Fruit fly (Drosophila melanogaster) whole organism, embryonic: Measurements from ENCODE around the gene Gr21a.

Experiments used
- Blimp-1 ChIP-seq: fragments of 200-800 bp; sonication (Bioruptor generic); optimal IDR thresholded peaks from 3 replicates; lab custom pipeline; 2018; ENCODE audit warnings: missing biosample characterization, missing genetic modification characterization, mild to moderate bottlenecking, moderate library complexity, missing genetic modification reagents
- CG10209 ChIP-seq: fragments of 200-800 bp; sonication (Bioruptor generic); optimal IDR thresholded peaks from 3 replicates; lab custom pipeline; 2017; ENCODE audit warnings: missing biosample characterization, mild to moderate bottlenecking, missing genetic modification characterization, missing genetic modification reagents
- CG11456 ChIP-seq: fragments of 200-800 bp; sonication (Bioruptor generic); IDR thresholded peaks from 3 replicates; pipeline ENCODE4 v1.3.6; 2022; ENCODE audit warnings: missing biosample characterization, missing genetic modification characterization
- CG12299 ChIP-seq: fragments of 200-800 bp; sonication (Bioruptor generic); optimal IDR thresholded peaks from 2 replicates; lab custom pipeline; 2018; ENCODE audit warnings: missing biosample characterization, mild to moderate bottlenecking, missing genetic modification characterization
- CG14667 ChIP-seq: fragments of 200-800 bp; sonication (Bioruptor generic); IDR thresholded peaks from 2 replicates; pipeline ENCODE4 v1.3.6; 2022; ENCODE audit warnings: missing biosample characterization, missing genetic modification characterization
- CG15269 ChIP-seq: fragments of 200-800 bp; sonication (Bioruptor generic); optimal IDR thresholded peaks from 2 replicates; lab custom pipeline; 2018; ENCODE audit warnings: missing biosample characterization, mild to moderate bottlenecking, missing genetic modification characterization, moderate library complexity
- CG16779 ChIP-seq: fragments of 200-800 bp; sonication (Bioruptor generic); IDR thresholded peaks from 2 replicates; pipeline ENCODE4 v1.3.6; 2022; ENCODE audit warnings: missing biosample characterization, missing genetic modification characterization
- CG17328 ChIP-seq: fragments of 200-800 bp; sonication (Bioruptor generic); IDR thresholded peaks from 2 replicates; pipeline ENCODE4 v1.3.6; 2022; ENCODE audit warnings: missing biosample characterization, missing genetic modification characterization
- CG17359 ChIP-seq: fragments of 200-800 bp; sonication (Bioruptor generic); optimal IDR thresholded peaks from 3 replicates; lab custom pipeline; 2018; ENCODE audit warnings: missing biosample characterization, mild to moderate bottlenecking, missing genetic modification characterization, moderate library complexity
- CG2712 ChIP-seq: fragments of 200-800 bp; optimal IDR thresholded peaks from 3 replicates; lab custom pipeline; 2019; ENCODE audit warnings: missing biosample characterization, mild to moderate bottlenecking, missing genetic modification characterization, moderate library complexity
- CG4730 ChIP-seq: fragments of 200-800 bp; sonication (Bioruptor generic); IDR thresholded peaks from 2 replicates; pipeline ENCODE4 v1.3.6; 2022; ENCODE audit warnings: missing biosample characterization, missing genetic modification characterization
- CG4854 ChIP-seq: fragments of 200-800 bp; sonication (Bioruptor generic); optimal IDR thresholded peaks from 2 replicates; lab custom pipeline; 2016; ENCODE audit warnings: missing biosample characterization, missing genetic modification characterization, inconsistent platforms
- CG8765 ChIP-seq: fragments of 200-800 bp; sonication (Bioruptor generic); IDR thresholded peaks from 2 replicates; pipeline ENCODE4 v1.3.6; 2022; ENCODE audit warnings: missing biosample characterization, missing genetic modification characterization
- CG9215 ChIP-seq: fragments of 200-800 bp; sonication (Bioruptor generic); IDR thresholded peaks from 2 replicates; pipeline ENCODE4 v1.3.6; 2022; ENCODE audit warnings: missing biosample characterization, missing genetic modification characterization
- Doc2 ChIP-seq: fragments of 200-800 bp; sonication (Bioruptor generic); IDR thresholded peaks from 2 replicates; pipeline ENCODE4 v1.3.6; 2022; ENCODE audit warnings: missing biosample characterization, missing genetic modification characterization
- Doc3 ChIP-seq: fragments of 200-800 bp; sonication (Bioruptor generic); IDR thresholded peaks from 3 replicates; pipeline ENCODE4 v1.3.6; 2022; ENCODE audit warnings: missing biosample characterization, missing genetic modification characterization; ENCODE audit not compliant: partially characterized antibody
- Dref ChIP-seq: fragments of 200-800 bp; sonication (Bioruptor generic); IDR thresholded peaks from 2 replicates; pipeline ENCODE4 v1.3.6; 2022; ENCODE audit warnings: missing biosample characterization, missing genetic modification characterization
- Eip74EF ChIP-seq, 2 experiments: fragments of 200-800 bp in 1 of 2; fragments of >200 bp in 1 of 2; sonication (Bioruptor generic) in 1 of 2; optimal IDR thresholded peaks; 2 replicates each; lab custom pipeline; 2017 to 2019; ENCODE audit warnings: missing biosample characterization in 2 of 2, missing genetic modification characterization in 2 of 2, mild to moderate bottlenecking in 1 of 2, moderate library complexity in 1 of 2
- H15 ChIP-seq: fragments of 200-800 bp; sonication (Bioruptor generic); IDR thresholded peaks from 3 replicates; pipeline ENCODE4 v1.3.6; 2022; ENCODE audit warnings: missing biosample characterization, missing genetic modification characterization
- Hr3 ChIP-seq: fragments of 200-800 bp; sonication (Bioruptor generic); optimal IDR thresholded peaks from 3 replicates; lab custom pipeline; 2016; ENCODE audit warnings: missing biosample characterization, missing genetic modification characterization
- Hr78 ChIP-seq, 2 experiments: fragments of 200-800 bp in 1 of 2; fragments of >200 bp in 1 of 2; sonication (Bioruptor generic) in 1 of 2; optimal IDR thresholded peaks; 2 replicates each; lab custom pipeline; 2017 to 2019; ENCODE audit warnings: missing biosample characterization in 2 of 2, missing genetic modification characterization in 2 of 2, mild to moderate bottlenecking in 1 of 2, moderate library complexity in 1 of 2
- Hsf ChIP-seq: fragments of 200-800 bp; sonication (Bioruptor generic); optimal IDR thresholded peaks from 3 replicates; lab custom pipeline; 2016; ENCODE audit warnings: missing biosample characterization, missing genetic modification characterization
- MESR4 ChIP-seq: fragments of 200-800 bp; sonication (Bioruptor generic); optimal IDR thresholded peaks from 2 replicates; lab custom pipeline; 2018; ENCODE audit warnings: missing biosample characterization, mild to moderate bottlenecking, missing genetic modification characterization, moderate library complexity
- Nf-YC ChIP-seq: fragments of 200-800 bp; optimal IDR thresholded peaks from 3 replicates; lab custom pipeline; 2019; ENCODE audit warnings: missing biosample characterization, mild to moderate bottlenecking, missing genetic modification characterization, moderate library complexity
- Oli ChIP-seq: fragments of 200-800 bp; sonication (Bioruptor generic); optimal IDR thresholded peaks from 2 replicates; lab custom pipeline; 2018; ENCODE audit warnings: missing biosample characterization, mild to moderate bottlenecking, missing genetic modification characterization, moderate library complexity
- Sox102F ChIP-seq: fragments of 200-800 bp; sonication (Bioruptor generic); optimal IDR thresholded peaks from 2 replicates; lab custom pipeline; 2018; ENCODE audit warnings: missing biosample characterization, mild to moderate bottlenecking, missing genetic modification characterization, moderate library complexity
- chif ChIP-seq, 2 experiments: fragments of 200-800 bp; sonication (Bioruptor generic); optimal IDR thresholded peaks; 3 replicates each; lab custom pipeline; 2016; ENCODE audit warnings: missing biosample characterization in 2 of 2, missing genetic modification characterization in 2 of 2
- chinmo ChIP-seq: fragments of 200-800 bp; sonication (Bioruptor generic); IDR thresholded peaks from 4 replicates; pipeline ENCODE4 v1.3.6; 2022; ENCODE audit warnings: missing biosample characterization, missing genetic modification characterization; ENCODE audit not compliant: partially characterized antibody
- ci ChIP-seq: fragments of 200-800 bp; sonication (Bioruptor generic); IDR thresholded peaks from 3 replicates; pipeline ENCODE4 v1.3.6; 2022; ENCODE audit warnings: missing biosample characterization, missing genetic modification characterization
- croc ChIP-seq: fragments of 200-800 bp; sonication (Bioruptor generic); conservative IDR thresholded peaks from 3 replicates; pipeline ENCODE4 v1.3.6; 2022; ENCODE audit warnings: missing biosample characterization, missing genetic modification characterization
- dan ChIP-seq: fragments of 200-800 bp; sonication (Bioruptor generic); IDR thresholded peaks from 2 replicates; pipeline ENCODE4 v1.3.6; 2022; ENCODE audit warnings: missing biosample characterization, missing genetic modification characterization
- dmrt11E ChIP-seq: fragments of 200-800 bp; sonication (Bioruptor generic); optimal IDR thresholded peaks from 3 replicates; lab custom pipeline; 2018; ENCODE audit warnings: missing biosample characterization, mild to moderate bottlenecking, missing genetic modification characterization, moderate library complexity
- dmrt99B ChIP-seq: fragments of 200-800 bp; sonication (Bioruptor generic); optimal IDR thresholded peaks from 2 replicates; lab custom pipeline; 2018; ENCODE audit warnings: missing biosample characterization, mild to moderate bottlenecking, missing genetic modification characterization, moderate library complexity
- fd64A ChIP-seq: fragments of 200-800 bp; sonication (Bioruptor generic); optimal IDR thresholded peaks from 3 replicates; lab custom pipeline; 2018; ENCODE audit warnings: missing biosample characterization, mild to moderate bottlenecking, missing genetic modification characterization
- lola ChIP-seq, 3 experiments: fragments of >200 bp in 2 of 3; fragments of 200-800 bp in 1 of 3; sonication (Bioruptor generic) in 1 of 3; optimal IDR thresholded peaks; 2 replicates each; lab custom pipeline; 2017 to 2019; ENCODE audit warnings: missing biosample characterization in 3 of 3, missing genetic modification characterization in 3 of 3, mild to moderate bottlenecking in 1 of 3, moderate library complexity in 1 of 3
- lov ChIP-seq, 2 experiments: fragments of 200-800 bp in 1 of 2; fragments of >200 bp in 1 of 2; sonication (Bioruptor generic) in 1 of 2; IDR thresholded peaks in 1 of 2; optimal IDR thresholded peaks in 1 of 2; 2 replicates in 1 of 2; 3 replicates in 1 of 2; pipeline versions ENCODE4 v1.3.6 to Lab custom; 2017 to 2022; ENCODE audit warnings: missing biosample characterization in 1 of 2, missing genetic modification characterization in 1 of 2
- nerfin-1 ChIP-seq: fragments of 200-800 bp; sonication (Bioruptor generic); optimal IDR thresholded peaks from 3 replicates; lab custom pipeline; 2019; ENCODE audit warnings: missing biosample characterization, mild to moderate bottlenecking, missing genetic modification characterization, moderate library complexity
- oc ChIP-seq: fragments of 200-800 bp; sonication (Bioruptor generic); optimal IDR thresholded peaks from 2 replicates; lab custom pipeline; 2018; ENCODE audit warnings: missing biosample characterization, mild to moderate bottlenecking, missing genetic modification characterization, moderate library complexity
- pb ChIP-seq: fragments of 200-800 bp; sonication (Bioruptor generic); optimal IDR thresholded peaks from 3 replicates; lab custom pipeline; 2016; ENCODE audit warnings: missing biosample characterization, missing genetic modification characterization
- pho ChIP-seq: fragments of 200-800 bp; sonication (Bioruptor generic); optimal IDR thresholded peaks from 2 replicates; lab custom pipeline; 2016; ENCODE audit warnings: missing biosample characterization, missing genetic modification characterization
- sd ChIP-seq: fragments of 200-800 bp; sonication (Bioruptor generic); optimal IDR thresholded peaks from 3 replicates; lab custom pipeline; 2018; ENCODE audit warnings: missing biosample characterization, mild to moderate bottlenecking, missing genetic modification characterization, moderate library complexity
- sens ChIP-seq: fragments of 200-800 bp; sonication (Bioruptor generic); peaks from one replicate; lab custom pipeline; 2016; ENCODE audit warnings: missing biosample characterization, missing genetic modification characterization
- sima ChIP-seq: fragments of 200-800 bp; sonication (Bioruptor generic); optimal IDR thresholded peaks from 2 replicates; lab custom pipeline; 2016; ENCODE audit warnings: missing biosample characterization, missing genetic modification characterization
- sisA ChIP-seq: fragments of 200-800 bp; sonication (Bioruptor generic); IDR thresholded peaks from 2 replicates; pipeline ENCODE4 v1.3.6; 2022; ENCODE audit warnings: missing biosample characterization, missing genetic modification characterization
- so ChIP-seq: fragments of 200-800 bp; sonication (Bioruptor generic); IDR thresholded peaks from 3 replicates; pipeline ENCODE4 v1.3.6; 2022; ENCODE audit warnings: missing biosample characterization, missing genetic modification characterization
- unpg ChIP-seq: fragments of 200-800 bp; sonication (Bioruptor generic); optimal IDR thresholded peaks from 3 replicates; lab custom pipeline; 2018; ENCODE audit warnings: missing biosample characterization, mild to moderate bottlenecking, missing genetic modification characterization, moderate library complexity
- vvl ChIP-seq: fragments of 200-800 bp; sonication (Bioruptor generic); IDR thresholded peaks from 2 replicates; pipeline ENCODE4 v1.3.6; 2022; ENCODE audit warnings: missing biosample characterization, missing genetic modification characterization

Gr21a gene

DNA sequence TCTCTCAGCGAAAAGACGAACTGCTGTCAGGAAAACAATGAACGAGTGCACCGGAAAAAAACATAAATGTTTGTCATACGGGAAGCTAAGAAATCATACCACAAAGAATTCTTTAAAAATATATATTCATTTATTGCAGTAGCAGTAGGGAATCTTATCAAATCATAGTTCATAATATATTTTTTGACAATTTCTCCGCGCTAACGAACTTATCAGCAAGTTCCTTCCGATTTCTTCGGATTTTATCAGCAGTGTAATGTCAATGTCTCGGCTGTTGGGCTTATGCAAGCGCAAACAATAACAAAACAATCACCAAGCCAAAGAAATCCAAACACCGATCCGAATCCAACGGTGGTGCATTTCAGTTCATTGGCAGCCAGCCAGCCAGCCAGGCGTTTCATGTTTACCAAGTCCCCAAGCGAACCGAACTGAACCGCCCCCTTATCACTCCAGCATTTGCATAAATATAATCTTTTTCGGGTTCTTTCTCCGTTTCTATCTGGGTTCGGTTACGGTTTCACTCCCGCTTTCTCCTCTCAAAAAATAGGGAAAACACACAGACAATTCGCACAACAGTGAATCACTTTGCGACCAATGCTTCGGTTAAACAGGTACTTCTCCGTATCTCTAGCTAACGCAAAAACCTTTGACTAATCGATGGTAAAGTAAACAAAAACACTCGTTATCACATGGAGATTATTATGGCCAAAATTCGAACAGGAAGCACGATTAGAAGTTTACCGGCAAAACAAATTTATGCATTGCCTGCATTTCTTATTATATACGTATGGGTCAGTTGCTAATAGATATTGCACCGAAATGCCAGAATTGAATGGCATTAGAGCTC is 47.5 kb downstream of the Gr21a start:
- TF ChIP-seq Blimp-1 (GFP tag; lab: Kevin White, UChicago) (peak; percentile 56), dmrt11E (tag; lab: Kevin White, UChicago) (peak; percentile 55), sd (tag; lab: Kevin White, UChicago) (no peak), lola (GFP tag; optimal IDR thresholded peaks at IDR 0.05; lab: Kevin White, UChicago) (peak in 1 of 3 experiments; percentile 41), lov (optimal IDR thresholded peaks at IDR 0.05; lab: Kevin White, UChicago) (no peak), lov (GFP tag; IDR thresholded peaks at IDR 0.05; lab: Robert Waterston, UW) (0 out of 3 replicates have a peak, but pooled peaks have one; percentile 17), CG16779 (GFP tag; lab: Robert Waterston, UW) (no peak), CG17328 (GFP tag; lab: Robert Waterston, UW) (peak; percentile 61), dmrt99B (tag; lab: Kevin White, UChicago) (peak; percentile 70), CG17359 (tag; lab: Kevin White, UChicago) (peak; percentile 25), CG4730 (GFP tag; lab: Robert Waterston, UW) (no peak), H15 (GFP tag; lab: Robert Waterston, UW) (0 out of 3 replicates have a peak, but pooled peaks have one; percentile 14), fd64A (peak; percentile 48), CG15269 (peak; percentile 39), Eip74EF (GFP tag; optimal IDR thresholded peaks at IDR 0.05; lab: Kevin White, UChicago) (peak in 1 of 2 experiments; percentile 30), pb (no peak), oc (peak; percentile 57), chinmo (GFP tag; lab: Robert Waterston, UW) (0 out of 4 replicates have a peak, but pooled peaks have one; percentile 23), nerfin-1 (tag; lab: Kevin White, UChicago) (peak; percentile 33), Doc2 (GFP tag; lab: Robert Waterston, UW) (no peak), so (0 out of 3 replicates have a peak, but pooled peaks have one; percentile 11), sima (GFP tag; lab: Kevin White, UChicago) (no peak), Hr3 (peak; percentile 44), dan (GFP tag; lab: Robert Waterston, UW) (no peak), Hr78 (GFP tag; optimal IDR thresholded peaks at IDR 0.05; lab: Kevin White, UChicago) (peak in 1 of 2 experiments; percentile 68), chif (GFP tag; optimal IDR thresholded peaks at IDR 0.05; lab: Kevin White, UChicago) (peak; percentile 7 to 34), sisA (GFP tag; lab: Robert Waterston, UW) (peak; percentile 60), croc (GFP tag; lab: Robert Waterston, UW) (no peak; the same call in 2 of the 3 replicates), Nf-YC (tag; lab: Kevin White, UChicago) (no peak), CG8765 (GFP tag; lab: Robert Waterston, UW) (no peak), Hsf (GFP tag; lab: Kevin White, UChicago) (peak; percentile 50), CG12299 (tag; lab: Kevin White, UChicago) (peak; percentile 26), unpg (GFP tag; lab: Kevin White, UChicago) (peak; percentile 42), ci (GFP tag; lab: Robert Waterston, UW) (peak; percentile 70), sens (peak; percentile 94), CG10209 (GFP tag; lab: Kevin White, UChicago) (peak; percentile 33), Dref (GFP tag; lab: Robert Waterston, UW) (no peak), CG11456 (GFP tag; lab: Robert Waterston, UW) (no peak), pho (GFP tag; lab: Kevin White, UChicago) (no peak), Sox102F (peak; percentile 90), MESR4 (no peak), CG9215 (GFP tag; lab: Robert Waterston, UW) (no peak), CG4854 (GFP tag; lab: Kevin White, UChicago) (peak; percentile 10), vvl (GFP tag; lab: Robert Waterston, UW) (peak; percentile 31; the same call in 1 of the 2 replicates), CG14667 (no peak), Doc3 (GFP tag; lab: Robert Waterston, UW) (no peak), CG2712 (tag; lab: Kevin White, UChicago) (peak; percentile 63), Oli (tag; lab: Kevin White, UChicago) (peak; percentile 54)
